Fruit fly (Drosophila melanogaster): Measurements from ENCODE around the gene tefu.

tefu gene

dm6 chr3R:15196134-15197034, 45.7 kb downstream of the tefu start, which contains the start of the genes Kpc1 and CG42542 (continued):
- TF ChIP-seq pnt (GFP tag; optimal IDR thresholded peaks at IDR 0.05) (peak; percentile 60), HLH4C (GFP tag; IDR thresholded peaks at IDR 0.05; ENCODE audit: partially characterized antibody) (peak; percentile 86), CG18476 (GFP tag; optimal IDR thresholded peaks at IDR 0.05) (peak; percentile 74), shn (GFP tag; optimal IDR thresholded peaks at IDR 0.05) (peak; percentile 70), sima (GFP tag; optimal IDR thresholded peaks at IDR 0.05) (no peak), pfk (GFP tag; optimal IDR thresholded peaks at IDR 0.05) (no peak), CG7987 (GFP tag; optimal IDR thresholded peaks at IDR 0.05) (peak; percentile 54), nmo (GFP tag; optimal IDR thresholded peaks at IDR 0.05) (peak; percentile 26), ci (GFP tag; IDR thresholded peaks at IDR 0.05) (peak; percentile 74), amos (GFP tag; IDR thresholded peaks at IDR 0.05; ENCODE audit: partially characterized antibody) (peak; percentile 89), Xbp1 (GFP tag; optimal IDR thresholded peaks at IDR 0.05) (peak; percentile 79), CG42726 (GFP tag; IDR thresholded peaks at IDR 0.05; ENCODE audit: partially characterized antibody) (peak; percentile 84), NfI (GFP tag; optimal IDR thresholded peaks at IDR 0.05) (peak; percentile 47), grau (tag; optimal IDR thresholded peaks at IDR 0.05) (peak; percentile 72), CG18764 (GFP tag; optimal IDR thresholded peaks at IDR 0.05) (peak; percentile 63), ERR (GFP tag; optimal IDR thresholded peaks at IDR 0.05) (peak; percentile 38), CG30020 (tag; optimal IDR thresholded peaks at IDR 0.05) (peak; percentile 54), jing (GFP tag; optimal IDR thresholded peaks at IDR 0.05) (peak; percentile 7), Dip3 (GFP tag; optimal IDR thresholded peaks at IDR 0.05) (peak; percentile 73), CG12299 (tag; optimal IDR thresholded peaks at IDR 0.05) (no peak), Taf1 (GFP tag; IDR thresholded peaks at IDR 0.05) (0 out of 2 replicates have a peak, but pooled peaks have one; percentile 24), pum (GFP tag; optimal IDR thresholded peaks at IDR 0.05) (peak; percentile 50), ac (GFP tag; optimal IDR thresholded peaks at IDR 0.05) (no peak), CG14710 (tag; optimal IDR thresholded peaks at IDR 0.05) (peak; percentile 80), sc (optimal IDR thresholded peaks at IDR 0.05) (no peak), sc (GFP tag; optimal IDR thresholded peaks at IDR 0.05) (peak; percentile 53), Trl (optimal IDR thresholded peaks at IDR 0.05) (no peak), Trl (GFP tag; optimal IDR thresholded peaks at IDR 0.05) (peak; percentile 77), CG32772 (GFP tag; IDR thresholded peaks at IDR 0.05) (peak; percentile 63), al (GFP tag; IDR thresholded peaks at IDR 0.05) (peak; percentile 27; the same call in 1 of the 2 replicates), Oli (tag; optimal IDR thresholded peaks at IDR 0.05) (peak; percentile 67), kni (GFP tag; optimal IDR thresholded peaks at IDR 0.05) (peak; percentile 39), run (tag; optimal IDR thresholded peaks at IDR 0.05) (no peak), YL-1 (GFP tag; optimal IDR thresholded peaks at IDR 0.05) (peak; percentile 63), Aef1 (GFP tag; IDR thresholded peaks at IDR 0.05) (no peak), fu2 (GFP tag; optimal IDR thresholded peaks at IDR 0.05) (peak; percentile 50), CG4617 (GFP tag; optimal IDR thresholded peaks at IDR 0.05; ENCODE audit: borderline replicate concordance) (peak; percentile 83), Dp (GFP tag; optimal IDR thresholded peaks at IDR 0.05) (peak; percentile 83), Opbp (GFP tag; IDR thresholded peaks at IDR 0.05; ENCODE audit: partially characterized antibody) (peak; percentile 82), CG14860 (GFP tag; IDR thresholded peaks at IDR 0.05; ENCODE audit: partially characterized antibody) (peak; percentile 88), CG3838 (GFP tag; optimal IDR thresholded peaks at IDR 0.05) (peak; percentile 4), CG8359 (GFP tag; optimal IDR thresholded peaks at IDR 0.05; ENCODE audit: borderline replicate concordance) (no peak), oc (tag; optimal IDR thresholded peaks at IDR 0.05) (no peak), CG10274 (GFP tag; optimal IDR thresholded peaks at IDR 0.05) (no peak), org-1 (GFP tag; optimal IDR thresholded peaks at IDR 0.05) (peak; percentile 9), H2.0 (GFP tag; IDR thresholded peaks at IDR 0.05) (peak; percentile 35; the same call in 1 of the 2 replicates), bbx (GFP tag; IDR thresholded peaks at IDR 0.05; ENCODE audit: partially characterized antibody) (peak; percentile 70), Antp (GFP tag; optimal IDR thresholded peaks at IDR 0.05) (peak; percentile 49)

Data from whole organism, embryonic.